Worm (Caenorhabditis elegans) whole organism, L3 larva: ENCODE results near the gene C55C3.73.
A peak's percentile ranks its signal among the peaks of the same experiment; 100 is the strongest.

Experiments
- aly-2 ChIP-seq: fragments of 150-350 bp; optimal IDR thresholded peaks from 2 replicates; lab custom pipeline; 2014; ENCODE audit warnings: missing biosample characterization, missing genetic modification characterization
- ama-1 ChIP-seq: fragments of 150-350 bp; optimal IDR thresholded peaks from 2 replicates; lab custom pipeline; 2018
- ceh-16 ChIP-seq: sonication (generic microtip); optimal IDR thresholded peaks from 2 replicates; lab custom pipeline; 2017; ENCODE audit warnings: missing biosample characterization, missing genetic modification characterization
- ceh-28 ChIP-seq: fragments of 150-350 bp; optimal IDR thresholded peaks from 2 replicates; lab custom pipeline; 2014; ENCODE audit warnings: missing biosample characterization, missing genetic modification reagents, missing genetic modification characterization
- ceh-9 ChIP-seq: sonication (generic microtip); optimal IDR thresholded peaks from 2 replicates; lab custom pipeline; 2018; ENCODE audit warnings: missing biosample characterization, missing genetic modification characterization
- daf-12 ChIP-seq: fragments of 150-350 bp; optimal IDR thresholded peaks from 2 replicates; lab custom pipeline; 2014; ENCODE audit warnings: missing biosample characterization, missing genetic modification reagents, missing genetic modification characterization
- egl-27 ChIP-seq: sonication (generic microtip); optimal IDR thresholded peaks from 4 replicates; lab custom pipeline; 2017; ENCODE audit warnings: missing biosample characterization, missing genetic modification reagents, missing genetic modification characterization
- elt-2 ChIP-seq: sonication (generic microtip); optimal IDR thresholded peaks from 2 replicates; lab custom pipeline; 2016; ENCODE audit warnings: missing genetic modification reagents, mild to moderate bottlenecking, missing genetic modification characterization, missing compliant biosample characterization
- elt-3 ChIP-seq, 3 experiments: fragments of 150-350 bp in 1 of 3; sonication (generic microtip) in 2 of 3; optimal IDR thresholded peaks; 2 replicates in 2 of 3; 4 replicates in 1 of 3; lab custom pipeline; 2014 to 2017; ENCODE audit warnings: missing biosample characterization in 3 of 3, missing genetic modification characterization in 3 of 3
- fkh-10 ChIP-seq: sonication (generic microtip); optimal IDR thresholded peaks from 2 replicates; lab custom pipeline; 2017; ENCODE audit warnings: missing biosample characterization, missing genetic modification reagents, missing genetic modification characterization
- fkh-2 ChIP-seq: fragments of 150-350 bp; optimal IDR thresholded peaks from 2 replicates; lab custom pipeline; 2014; ENCODE audit warnings: missing biosample characterization, missing genetic modification reagents, missing genetic modification characterization
- jun-1 ChIP-seq: fragments of 150-350 bp; optimal IDR thresholded peaks from 2 replicates; lab custom pipeline; 2014; ENCODE audit warnings: missing biosample characterization, missing genetic modification reagents, missing genetic modification characterization
- lin-15B ChIP-seq: fragments of 150-350 bp; optimal IDR thresholded peaks from 2 replicates; lab custom pipeline; 2014; ENCODE audit warnings: missing biosample characterization, missing genetic modification characterization
- lin-39 ChIP-seq: fragments of 150-350 bp; optimal IDR thresholded peaks from 2 replicates; lab custom pipeline; 2018; ENCODE audit warnings: missing biosample characterization, missing genetic modification reagents, missing genetic modification characterization
- lsy-12 ChIP-seq: sonication (generic microtip); optimal IDR thresholded peaks from 2 replicates; lab custom pipeline; 2016; ENCODE audit warnings: mild to moderate bottlenecking, missing genetic modification characterization, missing compliant biosample characterization
- mdl-1 ChIP-seq: fragments of 150-350 bp; optimal IDR thresholded peaks from 2 replicates; lab custom pipeline; 2014; ENCODE audit warnings: missing biosample characterization, missing genetic modification characterization
- mml-1 ChIP-seq: fragments of 150-350 bp; sonication (generic microtip); optimal IDR thresholded peaks from 3 replicates; lab custom pipeline; 2014; ENCODE audit warnings: missing biosample characterization, missing genetic modification characterization
- nfya-1 ChIP-seq: sonication (generic microtip); optimal IDR thresholded peaks from 2 replicates; lab custom pipeline; 2017; ENCODE audit warnings: missing genetic modification characterization, mild to moderate bottlenecking, missing compliant biosample characterization, antibody characterized with exemption, moderate library complexity; ENCODE audit not compliant: insufficient read depth
- nhr-23 ChIP-seq: fragments of 150-350 bp; optimal IDR thresholded peaks from 2 replicates; lab custom pipeline; 2014; ENCODE audit warnings: missing biosample characterization, missing genetic modification reagents, missing genetic modification characterization
- nhr-25 ChIP-seq: sonication (generic microtip); optimal IDR thresholded peaks from 2 replicates; lab custom pipeline; 2017; ENCODE audit warnings: missing biosample characterization, missing genetic modification characterization
- nhr-28 ChIP-seq: fragments of 150-350 bp; optimal IDR thresholded peaks from 2 replicates; lab custom pipeline; 2014; ENCODE audit warnings: missing biosample characterization, missing genetic modification characterization
- nhr-76 ChIP-seq: fragments of 150-350 bp; sonication (generic microtip); optimal IDR thresholded peaks from 5 replicates; lab custom pipeline; 2014; ENCODE audit warnings: missing biosample characterization, missing genetic modification characterization
- pha-4 ChIP-seq: fragments of 150-350 bp; optimal IDR thresholded peaks from 2 replicates; lab custom pipeline; 2014; ENCODE audit warnings: missing biosample characterization, missing genetic modification reagents, missing genetic modification characterization
- sea-2 ChIP-seq: fragments of 150-350 bp; sonication (generic microtip); optimal IDR thresholded peaks from 4 replicates; lab custom pipeline; 2014; ENCODE audit warnings: missing biosample characterization, missing genetic modification reagents, missing genetic modification characterization
- snpc-4 ChIP-seq: fragments of 150-350 bp; optimal IDR thresholded peaks from 2 replicates; lab custom pipeline; 2014; ENCODE audit warnings: missing biosample characterization, missing genetic modification characterization
- tbx-2 ChIP-seq: sonication (generic microtip); optimal IDR thresholded peaks from 2 replicates; lab custom pipeline; 2016; ENCODE audit warnings: mild to moderate bottlenecking, missing genetic modification characterization, missing compliant biosample characterization
- ztf-11 ChIP-seq: fragments of 150-350 bp; optimal IDR thresholded peaks from 2 replicates; lab custom pipeline; 2014; ENCODE audit warnings: missing biosample characterization, missing genetic modification characterization
- ztf-4 ChIP-seq: fragments of 150-350 bp; optimal IDR thresholded peaks from 2 replicates; lab custom pipeline; 2014; ENCODE audit warnings: missing biosample characterization, missing genetic modification characterization

Gene C55C3.73

DNA sequence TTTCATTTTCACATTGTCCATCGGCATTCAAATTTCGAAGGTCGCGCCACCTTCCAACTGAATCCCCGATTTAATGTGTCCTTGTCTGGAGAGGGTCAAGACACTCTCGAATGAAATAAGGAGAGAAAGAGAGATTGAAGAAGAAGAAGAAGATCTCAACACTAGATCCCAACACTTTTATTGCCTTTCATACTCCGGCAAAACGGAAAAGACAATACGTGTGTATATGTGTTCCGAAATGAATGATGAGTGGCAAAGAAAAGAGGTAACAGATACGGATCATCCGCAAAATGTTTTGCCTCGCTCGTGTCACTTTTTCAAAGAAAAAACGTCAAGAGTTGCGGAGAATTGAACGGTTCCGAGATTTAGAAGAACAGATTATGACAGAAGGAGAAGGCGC is 2.9 kb downstream of the C55C3.73 start:
- TF ChIP-seq nhr-25 (tag; lab: Kevin White, UChicago) (peak; percentile 64), elt-3 (tag; optimal IDR thresholded peaks at IDR 0.05; lab: Kevin White, UChicago) (no peak)

DNA sequence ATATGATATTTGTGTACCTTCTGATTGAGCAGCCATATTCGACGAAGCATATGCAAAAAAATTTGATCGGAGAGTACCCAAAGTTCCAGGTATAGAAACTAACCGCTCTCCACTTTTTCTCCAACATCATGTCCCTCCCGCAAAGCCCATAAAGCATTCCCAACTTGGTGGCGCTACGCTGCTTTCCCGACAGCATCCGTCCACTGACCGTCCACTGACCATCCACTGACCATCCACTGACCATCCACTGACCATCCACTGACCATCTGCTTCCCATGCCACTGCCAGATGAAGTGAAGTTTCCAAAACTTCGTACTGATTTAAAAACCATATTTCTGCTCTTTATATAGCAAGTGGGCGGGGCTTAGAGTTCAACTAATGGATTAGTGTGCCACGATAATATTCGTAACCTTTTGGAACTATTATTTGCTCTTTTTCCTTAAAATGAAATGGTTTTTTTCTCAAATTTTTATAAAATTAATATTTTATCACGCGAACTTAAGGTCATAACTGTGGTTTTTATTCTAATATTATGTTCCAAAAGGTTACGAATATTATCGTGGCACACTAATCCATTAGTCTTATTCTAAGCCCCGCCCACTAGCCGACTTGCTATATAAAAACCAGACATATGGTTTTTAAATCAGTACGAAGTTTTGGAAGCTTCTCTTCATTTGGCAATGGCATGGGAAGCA is 12.7 kb downstream of the C55C3.73 start, which contains the start of gene C55C3.8:
TSS of gene C55C3.8 (plus strand) at position 645 of the 695 bp plus-strand sequence.
- TF ChIP-seq elt-2 (tag; lab: Kevin White, UChicago) (no peak), nhr-23 (tag; lab: Kevin White, UChicago) (no peak), fkh-10 (GFP tag; lab: Kevin White, UChicago) (no peak), nhr-25 (tag; lab: Kevin White, UChicago) (no peak), lin-39 (no peak), mdl-1 (tag; lab: Kevin White, UChicago) (no peak)

- peak; percentile 97 for TF ChIP-seq ceh-28
- TF ChIP-seq snpc-4 (tag; lab: Kevin White, UChicago), result no peak
These were observed 18.2 kb downstream of the C55C3.73 start, which contains the start of gene C55C3.3 for ce11 chrIV:5685014-5685413. Gene C55C3.3, plus strand, starts transcription at chrIV:5685287.

- TF ChIP-seq snpc-4 (tag; lab: Kevin White, UChicago), result no peak
These were observed 20.6 kb downstream of the C55C3.73 start, which contains the start of the genes C55C3.7 and C55C3.6 for ce11 chrIV:5682547-5683234. Gene C55C3.7, minus strand, starts transcription at chrIV:5682647. Gene C55C3.6, plus strand, starts transcription at chrIV:5683184.

DNA sequence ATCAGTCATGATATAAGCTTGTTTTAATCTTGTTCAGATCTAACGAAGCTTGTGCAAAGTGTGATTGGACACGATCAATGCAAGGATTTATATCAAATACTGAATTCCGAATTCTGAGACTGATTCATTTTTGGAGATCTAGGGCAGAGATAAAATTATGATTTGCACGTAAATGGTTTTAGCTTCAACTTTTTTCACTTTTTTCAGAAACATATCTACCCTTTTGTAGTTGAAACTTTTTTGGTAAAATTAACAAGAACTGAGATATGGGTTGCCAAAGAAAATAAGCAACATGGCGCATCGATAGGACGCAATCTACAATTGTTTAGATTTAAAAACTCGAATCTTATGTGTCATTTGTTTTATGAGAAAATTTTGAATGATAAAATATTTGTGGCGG is 25.2 kb downstream of the C55C3.73 start, which contains the start of gene C55C3.4:
TSS of gene C55C3.4 (minus strand) at position 101 of the 400 bp plus-strand sequence.
- TF ChIP-seq nhr-76 (tag; lab: Kevin White, UChicago) (no peak), ama-1 (no peak), daf-12 (tag; lab: Kevin White, UChicago) (no peak), tbx-2 (tag; lab: Kevin White, UChicago) (no peak), lin-15B (tag; lab: Kevin White, UChicago) (no peak), lsy-12 (tag; lab: Kevin White, UChicago) (no peak), sea-2 (GFP tag; lab: Kevin White, UChicago) (no peak), mml-1 (no peak), egl-27 (tag; lab: Kevin White, UChicago) (no peak), aly-2 (no peak), nfya-1 (tag; lab: Kevin White, UChicago) (no peak), pha-4 (tag; lab: Kevin White, UChicago) (no peak), ztf-4 (tag; lab: Kevin White, UChicago) (no peak), jun-1 (tag; lab: Kevin White, UChicago) (no peak), ceh-9 (tag; lab: Kevin White, UChicago) (no peak), ceh-28 (no peak), snpc-4 (tag; lab: Kevin White, UChicago) (no peak), nhr-28 (tag; lab: Kevin White, UChicago) (no peak), ceh-16 (no peak)

- TF ChIP-seq elt-3 (tag; optimal IDR thresholded peaks at IDR 0.05; lab: Kevin White, UChicago), result no peak
- no peak for TF ChIP-seq nhr-25 (tag; lab: Kevin White, UChicago)
- no peak for TF ChIP-seq lsy-12 (tag; lab: Kevin White, UChicago)
- no peak for TF ChIP-seq ztf-11 (tag; lab: Kevin White, UChicago)
These were observed 28.8 kb downstream of the C55C3.73 start, which contains the start of gene srd-5 for ce11 chrIV:5674435-5674834. Gene srd-5, minus strand, starts transcription at chrIV:5674535.

- no peak for TF ChIP-seq fkh-2 (tag; lab: Kevin White, UChicago)
- TF ChIP-seq pha-4 (tag; lab: Kevin White, UChicago), result peak; percentile 86
These were observed 31.9 kb downstream of the C55C3.73 start for ce11 chrIV:5671325-5671724.
